Worm (Caenorhabditis elegans): ENCODE results near the gene Y97E10AR.2.

The Y97E10AR.2 gene

ce11 chrV:8039085-8039525 lies 43.1 kb downstream of the Y97E10AR.2 start:
- TF ChIP-seq ama-1 (optimal IDR thresholded peaks at IDR 0.05): peak; percentile 75
- TF ChIP-seq rnt-1 (tag; optimal IDR thresholded peaks at IDR 0.05): no peak
- TF ChIP-seq gmeb-2 (tag; optimal IDR thresholded peaks at IDR 0.05): peak; percentile 19

- TF ChIP-seq eyg-1 (tag; optimal IDR thresholded peaks at IDR 0.05): no peak
- no peak for TF ChIP-seq syd-9 (tag; optimal IDR thresholded peaks at IDR 0.05)
- no peak for TF ChIP-seq pha-4 (tag; optimal IDR thresholded peaks at IDR 0.05)
- no peak for TF ChIP-seq ets-4 (tag; optimal IDR thresholded peaks at IDR 0.05)
- TF ChIP-seq ceh-24 (tag; optimal IDR thresholded peaks at IDR 0.05): no peak
- no peak for TF ChIP-seq K09A11.1 (tag; optimal IDR thresholded peaks at IDR 0.05; ENCODE audit: insufficient read depth)
- no peak for TF ChIP-seq elt-4 (tag; optimal IDR thresholded peaks at IDR 0.05)
- no peak for TF ChIP-seq lim-6 (tag; optimal IDR thresholded peaks at IDR 0.05)
- TF ChIP-seq pqm-1 (tag; optimal IDR thresholded peaks at IDR 0.05): no peak
- no peak for TF ChIP-seq hlh-15 (tag; optimal IDR thresholded peaks at IDR 0.05)
- TF ChIP-seq odd-2 (tag; optimal IDR thresholded peaks at IDR 0.05): no peak
- TF ChIP-seq pat-9 (tag; optimal IDR thresholded peaks at IDR 0.05): no peak
- no peak for TF ChIP-seq rnt-1 (tag; optimal IDR thresholded peaks at IDR 0.05)
- no peak for TF ChIP-seq pax-1 (tag; optimal IDR thresholded peaks at IDR 0.05)
- no peak for TF ChIP-seq hlh-13 (GFP tag; optimal IDR thresholded peaks at IDR 0.05)
- TF ChIP-seq madf-2 (tag; optimal IDR thresholded peaks at IDR 0.05): no peak
- no peak for TF ChIP-seq pros-1 (tag; optimal IDR thresholded peaks at IDR 0.05)
These were observed 43.6 kb downstream of the Y97E10AR.2 start for ce11 chrV:8039606-8040005.

- TF ChIP-seq ceh-2 (tag; optimal IDR thresholded peaks at IDR 0.05) (no peak), unc-86 (tag; optimal IDR thresholded peaks at IDR 0.05) (no peak), ama-1 (optimal IDR thresholded peaks at IDR 0.05) (peak; percentile 85), lin-11 (tag; optimal IDR thresholded peaks at IDR 0.05) (no peak), unc-3 (GFP tag; conservative IDR thresholded peaks at IDR 0.05) (no peak), unc-3 (tag; optimal IDR thresholded peaks at IDR 0.05) (no peak), ztf-16 (tag; optimal IDR thresholded peaks at IDR 0.05) (no peak), pros-1 (tag; optimal IDR thresholded peaks at IDR 0.05) (no peak), ceh-45 (GFP tag; IDR thresholded peaks at IDR 0.05) (no peak), C38D4.7 (GFP tag; optimal IDR thresholded peaks at IDR 0.05) (no peak), syd-9 (tag; optimal IDR thresholded peaks at IDR 0.05) (no peak), elt-4 (tag; optimal IDR thresholded peaks at IDR 0.05) (no peak), ceh-9 (tag; optimal IDR thresholded peaks at IDR 0.05) (no peak), tbx-2 (tag; optimal IDR thresholded peaks at IDR 0.05) (peak; percentile 10), fax-1 (tag; optimal IDR thresholded peaks at IDR 0.05) (no peak), ceh-34 (tag; optimal IDR thresholded peaks at IDR 0.05) (no peak), ceh-31 (tag; optimal IDR thresholded peaks at IDR 0.05) (peak; percentile 29), mec-3 (tag; optimal IDR thresholded peaks at IDR 0.05; ENCODE audit: borderline replicate concordance) (no peak), eyg-1 (tag; optimal IDR thresholded peaks at IDR 0.05) (no peak)
These were observed 44.5 kb downstream of the Y97E10AR.2 start for ce11 chrV:8040247-8041084.

- no peak for TF ChIP-seq ama-1 (optimal IDR thresholded peaks at IDR 0.05)
- no peak for TF ChIP-seq dve-1 (tag; optimal IDR thresholded peaks at IDR 0.05)
- no peak for TF ChIP-seq madf-2 (tag; optimal IDR thresholded peaks at IDR 0.05)
- no peak for TF ChIP-seq hlh-6 (tag; optimal IDR thresholded peaks at IDR 0.05)
- TF ChIP-seq unc-3 (GFP tag; conservative IDR thresholded peaks at IDR 0.05): no peak
- no peak for TF ChIP-seq unc-3 (tag; optimal IDR thresholded peaks at IDR 0.05)
- no peak for TF ChIP-seq K09A11.1 (tag; optimal IDR thresholded peaks at IDR 0.05; ENCODE audit: insufficient read depth)
- TF ChIP-seq ceh-34 (tag; optimal IDR thresholded peaks at IDR 0.05): no peak
- TF ChIP-seq K02D7.2 (tag; optimal IDR thresholded peaks at IDR 0.05): no peak
- no peak for TF ChIP-seq zip-5 (tag; optimal IDR thresholded peaks at IDR 0.05)
- TF ChIP-seq hlh-13 (GFP tag; optimal IDR thresholded peaks at IDR 0.05): no peak
These were observed 45.4 kb downstream of the Y97E10AR.2 start for ce11 chrV:8041336-8041868.
